Worm (Caenorhabditis elegans) whole organism, L1 larva: ENCODE measurements around the gene C01G12.3.

Experiments
- aha-1 ChIP-seq: fragments of 150-350 bp; optimal IDR thresholded peaks from 2 replicates; lab custom pipeline; 2014; ENCODE audit warnings: missing biosample characterization, missing genetic modification characterization
- ama-1 ChIP-seq: fragments of 150-350 bp; optimal IDR thresholded peaks from 2 replicates; lab custom pipeline; 2014
- elt-2 ChIP-seq: sonication (generic microtip); optimal IDR thresholded peaks from 2 replicates; lab custom pipeline; 2016; ENCODE audit warnings: missing genetic modification characterization, mild to moderate bottlenecking, inconsistent platforms, missing compliant biosample characterization, missing genetic modification reagents
- grh-1 ChIP-seq: fragments of 200-800 bp; sonication (Bioruptor generic); IDR thresholded peaks from 2 replicates; pipeline ENCODE4 v1.3.6; 2022; ENCODE audit warnings: missing genetic modification reagents, missing genetic modification characterization, missing compliant biosample characterization
- nhr-11 ChIP-seq: fragments of 150-350 bp; optimal IDR thresholded peaks from 2 replicates; lab custom pipeline; 2014; ENCODE audit warnings: missing biosample characterization, missing genetic modification characterization
- nhr-76 ChIP-seq: sonication (generic microtip); optimal IDR thresholded peaks from 2 replicates; lab custom pipeline; 2017; ENCODE audit warnings: missing biosample characterization, missing genetic modification characterization
- nhr-90 ChIP-seq: sonication (generic microtip); optimal IDR thresholded peaks from 2 replicates; lab custom pipeline; 2016; ENCODE audit warnings: mild to moderate bottlenecking, missing genetic modification characterization, missing compliant biosample characterization; ENCODE audit not compliant: poor library complexity
- rnt-1 ChIP-seq: sonication (generic microtip); optimal IDR thresholded peaks from 2 replicates; lab custom pipeline; 2016; ENCODE audit warnings: mild to moderate bottlenecking, missing genetic modification characterization, moderate library complexity, missing compliant biosample characterization
- skn-1 ChIP-seq: fragments of 150-350 bp; optimal IDR thresholded peaks from 2 replicates; lab custom pipeline; 2014; ENCODE audit warnings: missing biosample characterization, missing genetic modification characterization
- tbx-2 ChIP-seq: sonication (generic microtip); optimal IDR thresholded peaks from 2 replicates; lab custom pipeline; 2016; ENCODE audit warnings: missing genetic modification characterization, missing compliant biosample characterization
- unc-62 ChIP-seq: fragments of 150-350 bp; optimal IDR thresholded peaks from 2 replicates; lab custom pipeline; 2014; ENCODE audit warnings: missing biosample characterization, missing genetic modification reagents, missing genetic modification characterization
- unc-86 ChIP-seq: sonication (generic microtip); optimal IDR thresholded peaks from 2 replicates; lab custom pipeline; 2016; ENCODE audit warnings: missing genetic modification characterization, missing compliant biosample characterization

- TF ChIP-seq unc-62 (GFP tag; lab: Kevin White, UChicago), result no peak
- TF ChIP-seq tbx-2 (tag; lab: Kevin White, UChicago), result no peak
- TF ChIP-seq elt-2 (tag; lab: Kevin White, UChicago), result no peak
- TF ChIP-seq aha-1 (tag; lab: Kevin White, UChicago), result no peak
- TF ChIP-seq ama-1 (lab: Kevin White, UChicago), result no peak
- TF ChIP-seq nhr-76 (tag; lab: Kevin White, UChicago), result no peak
- TF ChIP-seq unc-86 (tag; lab: Kevin White, UChicago), result no peak
- no peak for TF ChIP-seq rnt-1 (tag; lab: Kevin White, UChicago)
- no peak for TF ChIP-seq skn-1 (tag; lab: Kevin White, UChicago)
- TF ChIP-seq nhr-11 (tag; lab: Kevin White, UChicago), result no peak
- TF ChIP-seq nhr-90 (tag; lab: Kevin White, UChicago), result no peak
- TF ChIP-seq grh-1 (GFP tag; lab: Robert Waterston, UW), result no peak
Measured at ce11 chrII:14555019-14555418, 27.1 kb downstream of the C01G12.3 start.
